Worm (Caenorhabditis elegans) whole organism, early embryonic: ENCODE data around the gene Y54G2A.73.
A peak's percentile ranks its signal among the peaks of the same experiment; 100 is the strongest.

ENCODE experiments used
- F13C5.2 ChIP-seq: sonication (generic microtip); optimal IDR thresholded peaks from 2 replicates; lab custom pipeline; 2017; ENCODE audit warnings: mild to moderate bottlenecking, missing genetic modification characterization, inconsistent platforms, missing compliant biosample characterization
- aly-1 ChIP-seq: sonication (generic microtip); optimal IDR thresholded peaks from 2 replicates; lab custom pipeline; 2016; ENCODE audit warnings: missing genetic modification characterization, missing compliant biosample characterization
- ama-1 ChIP-seq: fragments of 150-350 bp; optimal IDR thresholded peaks from 2 replicates; lab custom pipeline; 2014
- ceh-13 ChIP-seq: fragments of 200-800 bp; sonication (Bioruptor generic); optimal IDR thresholded peaks from 2 replicates; lab custom pipeline; 2018; ENCODE audit warnings: mild to moderate bottlenecking, missing genetic modification characterization, missing compliant biosample characterization
- ceh-36 ChIP-seq: sonication (generic microtip); optimal IDR thresholded peaks from 2 replicates; lab custom pipeline; 2016; ENCODE audit warnings: missing genetic modification characterization, inconsistent platforms, missing compliant biosample characterization
- ets-7 ChIP-seq: sonication (generic microtip); optimal IDR thresholded peaks from 2 replicates; lab custom pipeline; 2016; ENCODE audit warnings: missing genotype, missing genetic modification characterization, missing compliant biosample characterization
- flt-1 ChIP-seq: fragments of 200-800 bp; sonication (Bioruptor generic); IDR thresholded peaks from 2 replicates; pipeline ENCODE4 v1.3.6; 2022; ENCODE audit warnings: missing genetic modification characterization, missing compliant biosample characterization
- hmbx-1 ChIP-seq: sonication (generic microtip); optimal IDR thresholded peaks from 2 replicates; lab custom pipeline; 2016; ENCODE audit warnings: mild to moderate bottlenecking, missing genetic modification characterization, missing compliant biosample characterization
- hmg-4 ChIP-seq: fragments of 200-800 bp; sonication (Bioruptor generic); optimal IDR thresholded peaks from 2 replicates; lab custom pipeline; 2018; ENCODE audit warnings: mild to moderate bottlenecking, missing genetic modification characterization, missing compliant biosample characterization
- scrt-1 ChIP-seq: fragments of 200-800 bp; sonication (Bioruptor generic); IDR thresholded peaks from 2 replicates; pipeline ENCODE4 v1.3.6; 2022; ENCODE audit warnings: missing genetic modification characterization, missing compliant biosample characterization
- sea-1 ChIP-seq: fragments of 200-800 bp; sonication (Bioruptor generic); conservative IDR thresholded peaks from 2 replicates; pipeline ENCODE4 v1.3.6; 2022; ENCODE audit warnings: missing genetic modification characterization, missing compliant biosample characterization
- tbx-11 ChIP-seq: fragments of 200-800 bp; sonication (Bioruptor generic); IDR thresholded peaks from 2 replicates; pipeline ENCODE4 v1.3.6; 2022; ENCODE audit warnings: missing genetic modification characterization, missing compliant biosample characterization
- tbx-37 ChIP-seq: fragments of 200-800 bp; sonication (Bioruptor generic); conservative IDR thresholded peaks from 2 replicates; pipeline ENCODE4 v1.3.6; 2022; ENCODE audit warnings: missing genetic modification reagents, missing genetic modification characterization, missing compliant biosample characterization

DNA sequence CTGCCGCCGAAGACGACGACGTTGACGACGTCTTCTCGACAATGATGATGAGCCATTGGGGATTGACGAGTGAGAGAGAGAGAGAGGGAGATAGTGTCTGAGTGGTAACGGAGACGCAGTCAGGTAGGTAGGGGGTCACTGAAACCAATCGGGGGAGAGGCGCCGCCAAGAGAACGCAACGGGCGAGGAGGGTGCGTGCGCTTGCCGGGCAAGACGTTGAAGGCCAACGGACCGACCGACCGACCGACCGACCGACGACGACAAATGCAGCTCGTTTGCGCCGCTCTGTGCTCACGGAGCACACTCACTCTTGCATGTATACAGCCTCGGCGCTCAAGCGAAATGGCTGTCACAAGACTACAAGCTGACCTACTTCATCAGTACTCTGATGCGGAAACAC, 18.2 kb downstream of the Y54G2A.73 start:
- TF ChIP-seq ceh-13 (no peak), scrt-1 (no peak), aly-1 (tag; lab: Kevin White, UChicago) (no peak), F13C5.2 (tag; lab: Kevin White, UChicago) (no peak), ets-7 (tag; lab: Kevin White, UChicago) (no peak), sea-1 (no peak), flt-1 (GFP tag; lab: Robert Waterston, UW) (no peak), ama-1 (lab: Kevin White, UChicago) (no peak), ceh-36 (no peak), hmg-4 (GFP tag; lab: Kevin White, UChicago) (peak; percentile 32), hmbx-1 (tag; lab: Kevin White, UChicago) (no peak), tbx-37 (GFP tag; lab: Robert Waterston, UW) (no peak), tbx-11 (GFP tag; lab: Robert Waterston, UW) (no peak)
